Fruit fly (Drosophila melanogaster): ENCODE data around the gene Zwilch.

The Zwilch gene

DNA sequence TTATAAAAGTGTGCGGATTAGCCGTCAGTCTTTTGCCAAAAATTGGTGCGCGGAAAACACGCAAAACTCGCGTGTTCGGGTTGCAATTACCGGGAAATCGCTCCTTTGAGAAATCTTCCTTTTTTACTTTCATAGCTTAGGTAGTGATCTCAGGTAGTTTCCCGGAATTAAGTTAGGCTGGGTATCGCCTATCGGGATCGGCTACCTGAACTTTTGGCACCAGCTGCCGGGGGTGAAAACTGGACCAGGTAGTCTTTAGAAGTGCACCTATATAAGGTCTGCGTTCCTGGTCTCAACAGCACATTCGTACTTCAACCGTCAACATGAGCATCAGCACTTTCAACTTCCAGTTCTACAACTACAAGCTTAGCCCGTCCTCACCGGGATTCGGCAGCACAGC lies 20.1 kb downstream of the Zwilch start, which contains the start of gene bnk:
bnk (plus strand) TSS at position 301 of the 400 bp plus-strand sequence.
- TF ChIP-seq CG8478 (optimal IDR thresholded peaks at IDR 0.05), result no peak
- no peak for TF ChIP-seq EcR (GFP tag; optimal IDR thresholded peaks at IDR 0.05)
- TF ChIP-seq usp (GFP tag; optimal IDR thresholded peaks at IDR 0.05), result no peak
- no peak for TF ChIP-seq Dll (optimal IDR thresholded peaks at IDR 0.05)
- no peak for TF ChIP-seq psq (optimal IDR thresholded peaks at IDR 0.05)
- TF ChIP-seq pan (optimal IDR thresholded peaks at IDR 0.05), result no peak

DNA sequence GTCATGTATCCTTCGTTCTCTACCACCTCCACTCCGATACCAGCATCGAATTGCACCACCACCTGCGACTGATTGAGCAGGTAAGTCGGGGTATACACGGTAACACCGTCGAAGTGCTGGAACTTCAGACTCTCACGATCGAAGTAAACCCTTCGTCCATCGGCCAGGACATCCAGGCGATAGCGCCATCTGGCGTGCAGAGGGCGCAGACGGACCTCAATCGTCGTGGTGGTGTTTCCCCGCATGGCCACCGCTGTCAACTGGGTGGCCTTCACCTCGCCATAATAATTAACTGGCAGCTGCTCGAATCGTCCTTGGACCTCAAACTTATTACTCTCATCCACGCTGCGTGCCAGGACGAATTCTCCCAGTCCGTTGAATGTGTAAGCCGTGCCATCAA lies 31.4 kb downstream of the Zwilch start:
- TF ChIP-seq psq (optimal IDR thresholded peaks at IDR 0.05), result no peak
- no peak for TF ChIP-seq Dll (optimal IDR thresholded peaks at IDR 0.05)
- no peak for TF ChIP-seq pan (optimal IDR thresholded peaks at IDR 0.05)
- TF ChIP-seq EcR (GFP tag; optimal IDR thresholded peaks at IDR 0.05), result no peak
- no peak for TF ChIP-seq CG8478 (optimal IDR thresholded peaks at IDR 0.05)

DNA sequence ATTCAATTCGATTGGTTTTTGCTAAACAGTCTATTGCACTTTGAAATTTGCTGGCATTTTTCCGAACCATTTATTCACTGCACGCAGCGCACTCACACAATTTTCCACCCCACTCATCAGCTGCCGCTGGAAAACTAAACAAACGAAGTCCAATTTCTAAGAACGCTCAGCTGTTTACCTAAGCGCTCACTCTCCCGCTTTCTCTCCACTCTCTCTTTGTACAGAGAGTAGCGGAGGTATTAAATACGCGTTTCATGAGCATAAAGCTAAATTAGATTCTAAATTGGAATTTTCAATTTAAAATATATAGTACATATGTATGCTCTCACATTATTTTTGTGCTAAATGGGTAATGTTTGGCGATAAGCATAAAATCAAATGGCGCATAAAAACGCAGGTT lies 44.2 kb downstream of the Zwilch start, which contains the start of gene stops:
stops (minus strand) TSS at position 139 of the 400 bp plus-strand sequence.
- TF ChIP-seq usp (GFP tag; optimal IDR thresholded peaks at IDR 0.05), result no peak
- TF ChIP-seq CG8478 (optimal IDR thresholded peaks at IDR 0.05), result no peak
- TF ChIP-seq psq (optimal IDR thresholded peaks at IDR 0.05), result no peak
- TF ChIP-seq EcR (GFP tag; optimal IDR thresholded peaks at IDR 0.05), result no peak
- no peak for TF ChIP-seq Dll (optimal IDR thresholded peaks at IDR 0.05)
- no peak for TF ChIP-seq pan (optimal IDR thresholded peaks at IDR 0.05)

DNA sequence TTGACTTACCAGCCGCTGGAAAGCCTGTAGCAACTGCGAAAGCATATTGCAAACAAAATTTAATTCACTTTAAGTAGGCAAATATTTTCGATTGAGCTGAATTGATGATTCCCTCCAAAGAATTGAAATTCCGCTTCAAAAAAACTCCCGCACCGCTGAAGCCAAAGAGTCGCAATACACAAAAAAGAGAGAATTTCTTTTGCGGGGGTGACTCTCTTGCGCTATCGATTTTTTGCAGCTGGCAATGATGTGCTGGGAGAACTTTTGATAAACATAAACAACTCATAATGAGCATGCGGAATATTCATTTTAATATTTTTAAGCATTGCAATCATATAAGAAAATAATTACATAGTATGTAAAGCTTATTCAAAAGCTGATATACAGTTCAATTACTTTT lies 44.7 kb downstream of the Zwilch start:
- TF ChIP-seq usp (GFP tag; optimal IDR thresholded peaks at IDR 0.05) (no peak), CG8478 (optimal IDR thresholded peaks at IDR 0.05) (no peak), pan (optimal IDR thresholded peaks at IDR 0.05) (no peak), psq (optimal IDR thresholded peaks at IDR 0.05) (no peak), EcR (GFP tag; optimal IDR thresholded peaks at IDR 0.05) (no peak), Dll (optimal IDR thresholded peaks at IDR 0.05) (no peak)
